Worm (Caenorhabditis elegans): ENCODE measurements around the gene F32D8.4.

F32D8.4 gene

ce11 chrV:10940571-10940991, 47.2 kb upstream of the F32D8.4 start (continued):
- TF ChIP-seq lag-1 (GFP tag; IDR thresholded peaks at IDR 0.05) (no peak), him-1 (tag; optimal IDR thresholded peaks at IDR 0.05) (no peak), C17E4.6 (GFP tag; IDR thresholded peaks at IDR 0.05) (no peak), tbp1 (GFP tag; optimal IDR thresholded peaks at IDR 0.05) (peak; percentile 4), Y53G8AR.9 (GFP tag; conservative IDR thresholded peaks at IDR 0.05) (no peak), Y56A3A.18 (GFP tag; IDR thresholded peaks at IDR 0.05) (no peak), ztf-25 (GFP tag; IDR thresholded peaks at IDR 0.05) (no peak), zim-3 (tag; optimal IDR thresholded peaks at IDR 0.05) (no peak), efl-1 (GFP tag; optimal IDR thresholded peaks at IDR 0.05) (no peak), bed-2 (GFP tag; IDR thresholded peaks at IDR 0.05) (no peak), dox-1 (GFP tag; IDR thresholded peaks at IDR 0.05) (peak; percentile 62), sptf-2 (GFP tag; optimal IDR thresholded peaks at IDR 0.05) (no peak), F52B5.7 (tag; optimal IDR thresholded peaks at IDR 0.05) (no peak), nhr-90 (tag; optimal IDR thresholded peaks at IDR 0.05) (peak; percentile 57), D2030.7 (GFP tag; IDR thresholded peaks at IDR 0.05) (no peak), nhr-179 (tag; optimal IDR thresholded peaks at IDR 0.05) (no peak), aptf-3 (GFP tag; IDR thresholded peaks at IDR 0.05) (no peak), lin-35 (GFP tag; optimal IDR thresholded peaks at IDR 0.05) (no peak), akir-1 (GFP tag; optimal IDR thresholded peaks at IDR 0.05) (no peak), F55B11.4 (tag; optimal IDR thresholded peaks at IDR 0.05; ENCODE audit: borderline replicate concordance, insufficient read depth) (no peak), B0019.2 (GFP tag; conservative IDR thresholded peaks at IDR 0.05) (no peak), ceh-40 (GFP tag; IDR thresholded peaks at IDR 0.05) (no peak), sdz-38 (tag; optimal IDR thresholded peaks at IDR 0.05) (no peak), ZK185.1 (tag; optimal IDR thresholded peaks at IDR 0.05; ENCODE audit: poor library complexity, severe bottlenecking) (peak; percentile 52), atf-7 (tag; optimal IDR thresholded peaks at IDR 0.05) (peak; percentile 94), hlh-12 (tag; optimal IDR thresholded peaks at IDR 0.05) (no peak), T26A5.8 (tag; optimal IDR thresholded peaks at IDR 0.05) (no peak), K11D2.4 (GFP tag; IDR thresholded peaks at IDR 0.05) (no peak), die-1 (tag; optimal IDR thresholded peaks at IDR 0.05) (no peak), F49E8.2 (tag; optimal IDR thresholded peaks at IDR 0.05; ENCODE audit: insufficient read depth) (no peak), lin-54 (GFP tag; optimal IDR thresholded peaks at IDR 0.05) (no peak), mes-4 (tag; optimal IDR thresholded peaks at IDR 0.05) (no peak), hsf-1 (GFP tag; IDR thresholded peaks at IDR 0.05) (no peak), rcor-1 (GFP tag; IDR thresholded peaks at IDR 0.05) (no peak), zfh-2 (GFP tag; conservative IDR thresholded peaks at IDR 0.05) (no peak), Y95B8A.8 (GFP tag; IDR thresholded peaks at IDR 0.05) (no peak), repo-1 (tag; optimal IDR thresholded peaks at IDR 0.05) (no peak), tbx-9 (tag; optimal IDR thresholded peaks at IDR 0.05; ENCODE audit: borderline replicate concordance) (no peak), madf-6 (GFP tag; IDR thresholded peaks at IDR 0.05) (no peak), lin-40 (tag; optimal IDR thresholded peaks at IDR 0.05) (peak; percentile 55), mel-28 (tag; optimal IDR thresholded peaks at IDR 0.05; ENCODE audit: borderline replicate concordance) (no peak), ets-4 (GFP tag; optimal IDR thresholded peaks at IDR 0.05) (no peak), lir-1 (GFP tag; conservative IDR thresholded peaks at IDR 0.05) (no peak), attf-6 (GFP tag; IDR thresholded peaks at IDR 0.05) (no peak), F37B4.10 (GFP tag; IDR thresholded peaks at IDR 0.05) (no peak), ztf-3 (GFP tag; optimal IDR thresholded peaks at IDR 0.05) (no peak), hmg-1.2 (GFP tag; IDR thresholded peaks at IDR 0.05) (peak; percentile 79), madf-10 (tag; optimal IDR thresholded peaks at IDR 0.05) (peak; percentile 62), K12H6.12 (tag; optimal IDR thresholded peaks at IDR 0.05) (peak; percentile 42), nhr-120 (GFP tag; IDR thresholded peaks at IDR 0.05) (no peak)

Data from whole organism, young adult.